Fruit fly (Drosophila melanogaster) S2 (cell line): ENCODE results near the gene Dpm2.

Experiments
- CG8478 ChIP-seq: fragments of >200 bp; optimal IDR thresholded peaks from 2 replicates; lab custom pipeline; 2018
- CTCF ChIP-seq, 2 experiments: fragments of >200 bp; optimal IDR thresholded peaks; 2 replicates each; lab custom pipeline; 2018

- TF ChIP-seq CTCF (optimal IDR thresholded peaks at IDR 0.05; lab: Kevin White, UChicago) (no peak), CG8478 (lab: Kevin White, UChicago) (no peak)
Observed at dm6 chr3L:3300345-3300744, 19.0 kb upstream of the Dpm2 start.
